Fruit fly (Drosophila melanogaster) whole organism, embryonic: Measurements from ENCODE around the gene CG11550.
A peak's percentile ranks its signal among the peaks of the same experiment; 100 is the strongest.

Experiments used
- ATbp ChIP-seq: fragments of 200-800 bp; sonication (Bioruptor generic); optimal IDR thresholded peaks from 2 replicates; lab custom pipeline; 2017; ENCODE audit warnings: missing biosample characterization, mild to moderate bottlenecking, missing genetic modification characterization, missing genetic modification reagents
- CG10267 ChIP-seq: fragments of 200-800 bp; sonication (Bioruptor generic); optimal IDR thresholded peaks from 2 replicates; lab custom pipeline; 2018; ENCODE audit warnings: missing biosample characterization, mild to moderate bottlenecking, missing genetic modification characterization, moderate library complexity
- CG10366 ChIP-seq: fragments of 200-800 bp; sonication (Bioruptor generic); IDR thresholded peaks from 2 replicates; pipeline ENCODE4 v1.3.6; 2022; ENCODE audit warnings: missing biosample characterization, missing genetic modification characterization
- CG10462 ChIP-seq: fragments of 200-800 bp; sonication (Bioruptor generic); optimal IDR thresholded peaks from 2 replicates; lab custom pipeline; 2016; ENCODE audit warnings: missing biosample characterization, missing genetic modification characterization
- CG11695 ChIP-seq: fragments of 200-800 bp; sonication (Bioruptor generic); IDR thresholded peaks from 3 replicates; pipeline ENCODE4 v1.3.6; 2022; ENCODE audit warnings: missing biosample characterization, missing genetic modification characterization
- CG12071 ChIP-seq: fragments of 200-800 bp; sonication (Bioruptor generic); optimal IDR thresholded peaks from 3 replicates; lab custom pipeline; 2018; ENCODE audit warnings: missing biosample characterization, mild to moderate bottlenecking, missing genetic modification characterization
- CG12155 ChIP-seq: fragments of 200-800 bp; sonication (Bioruptor generic); optimal IDR thresholded peaks from 3 replicates; lab custom pipeline; 2016; ENCODE audit warnings: missing biosample characterization, missing genetic modification characterization
- CG12659 ChIP-seq: fragments of 200-800 bp; sonication (Bioruptor generic); optimal IDR thresholded peaks from 3 replicates; lab custom pipeline; 2017; ENCODE audit warnings: mild to moderate bottlenecking, missing biosample characterization, missing genetic modification reagents, missing genetic modification characterization
- CG14014 ChIP-seq: fragments of 200-800 bp; sonication (Bioruptor generic); IDR thresholded peaks from 2 replicates; pipeline ENCODE4 v1.3.6; 2022; ENCODE audit warnings: missing biosample characterization, missing genetic modification characterization
- CG14860 ChIP-seq: fragments of 200-800 bp; sonication (Bioruptor generic); IDR thresholded peaks from 3 replicates; pipeline ENCODE4 v1.3.6; 2022; ENCODE audit warnings: missing biosample characterization, missing genetic modification characterization; ENCODE audit not compliant: partially characterized antibody
- CG14965 ChIP-seq: fragments of 200-800 bp; sonication (Bioruptor generic); optimal IDR thresholded peaks from 2 replicates; lab custom pipeline; 2016; ENCODE audit warnings: missing biosample characterization, missing genetic modification characterization, borderline replicate concordance
- CG15479 ChIP-seq: fragments of 200-800 bp; sonication (Bioruptor generic); optimal IDR thresholded peaks from 3 replicates; lab custom pipeline; 2019; ENCODE audit warnings: missing biosample characterization, mild to moderate bottlenecking, missing genetic modification characterization, moderate library complexity
- CG15514 ChIP-seq: fragments of 200-800 bp; sonication (Bioruptor generic); optimal IDR thresholded peaks from 3 replicates; lab custom pipeline; 2017; ENCODE audit warnings: missing biosample characterization, missing genetic modification characterization, mild to moderate bottlenecking, moderate library complexity, missing genetic modification reagents
- CG17802 ChIP-seq: fragments of 200-800 bp; sonication (Bioruptor generic); optimal IDR thresholded peaks from 2 replicates; lab custom pipeline; 2018; ENCODE audit warnings: missing biosample characterization, mild to moderate bottlenecking, missing genetic modification characterization, moderate library complexity
- CG18476 ChIP-seq: fragments of 200-800 bp; sonication (Bioruptor generic); optimal IDR thresholded peaks from 2 replicates; lab custom pipeline; 2016; ENCODE audit warnings: missing biosample characterization, mild to moderate bottlenecking, missing genetic modification characterization
- CG2889 ChIP-seq: fragments of 200-800 bp; sonication (Bioruptor generic); IDR thresholded peaks from 3 replicates; pipeline ENCODE4 v1.3.6; 2022; ENCODE audit warnings: missing biosample characterization, missing genetic modification characterization
- CG34224 ChIP-seq: fragments of 200-800 bp; sonication (Bioruptor generic); IDR thresholded peaks from 3 replicates; pipeline ENCODE4 v1.3.6; 2022; ENCODE audit warnings: missing biosample characterization, missing genetic modification characterization; ENCODE audit not compliant: partially characterized antibody
- CG4404 ChIP-seq: fragments of 200-800 bp; sonication (Bioruptor generic); IDR thresholded peaks from 2 replicates; pipeline ENCODE4 v1.3.6; 2022; ENCODE audit warnings: missing biosample characterization, missing genetic modification characterization
- CG6765 ChIP-seq: fragments of 200-800 bp; sonication (Bioruptor generic); optimal IDR thresholded peaks from 3 replicates; lab custom pipeline; 2017; ENCODE audit warnings: missing biosample characterization, mild to moderate bottlenecking, missing genetic modification characterization
- CG8359 ChIP-seq: fragments of 200-800 bp; sonication (Bioruptor generic); optimal IDR thresholded peaks from 2 replicates; lab custom pipeline; 2017; ENCODE audit warnings: missing biosample characterization, mild to moderate bottlenecking, missing genetic modification characterization, borderline replicate concordance
- D19A ChIP-seq: fragments of 200-800 bp; optimal IDR thresholded peaks from 3 replicates; lab custom pipeline; 2019; ENCODE audit warnings: missing biosample characterization, mild to moderate bottlenecking, missing genetic modification characterization, moderate library complexity
- Deaf1 ChIP-seq: fragments of 200-800 bp; optimal IDR thresholded peaks from 3 replicates; lab custom pipeline; 2019; ENCODE audit warnings: missing biosample characterization, mild to moderate bottlenecking, missing genetic modification characterization, moderate library complexity
- Dek ChIP-seq: fragments of 200-800 bp; sonication (Bioruptor generic); optimal IDR thresholded peaks from 3 replicates; lab custom pipeline; 2019; ENCODE audit warnings: missing biosample characterization, mild to moderate bottlenecking, missing genetic modification characterization, moderate library complexity
- Doc2 ChIP-seq: fragments of 200-800 bp; sonication (Bioruptor generic); IDR thresholded peaks from 2 replicates; pipeline ENCODE4 v1.3.6; 2022; ENCODE audit warnings: missing biosample characterization, missing genetic modification characterization
- Hmr ChIP-seq: fragments of 200-800 bp; sonication (Bioruptor generic); optimal IDR thresholded peaks from 3 replicates; lab custom pipeline; 2017; ENCODE audit warnings: mild to moderate bottlenecking, missing biosample characterization, missing genetic modification reagents, missing genetic modification characterization
- Hr39 ChIP-seq: fragments of >200 bp; optimal IDR thresholded peaks from 2 replicates; lab custom pipeline; 2017
- MBD-R2 ChIP-seq: fragments of 200-800 bp; sonication (Bioruptor generic); IDR thresholded peaks from 2 replicates; pipeline ENCODE4 v1.3.6; 2022; ENCODE audit warnings: missing biosample characterization, missing genetic modification characterization
- Rfx ChIP-seq: fragments of 200-800 bp; sonication (Bioruptor generic); IDR thresholded peaks from 2 replicates; pipeline ENCODE4 v1.3.6; 2022; ENCODE audit warnings: missing biosample characterization, missing genetic modification characterization
- ap ChIP-seq: fragments of 200-800 bp; sonication (Bioruptor generic); IDR thresholded peaks from 2 replicates; pipeline ENCODE4 v1.3.6; 2022; ENCODE audit warnings: missing biosample characterization, missing genetic modification characterization
- bigmax ChIP-seq: fragments of 200-800 bp; sonication (Bioruptor generic); optimal IDR thresholded peaks from 2 replicates; lab custom pipeline; 2018; ENCODE audit warnings: missing biosample characterization, mild to moderate bottlenecking, missing genetic modification characterization
- bowl ChIP-seq: fragments of 200-800 bp; sonication (Bioruptor generic); IDR thresholded peaks from 2 replicates; pipeline ENCODE4 v1.3.6; 2022; ENCODE audit warnings: missing biosample characterization, missing genetic modification characterization
- btn ChIP-seq: fragments of 200-800 bp; sonication (Bioruptor generic); optimal IDR thresholded peaks from 2 replicates; lab custom pipeline; 2016; ENCODE audit warnings: missing biosample characterization, missing genetic modification characterization
- chinmo ChIP-seq: fragments of 200-800 bp; sonication (Bioruptor generic); IDR thresholded peaks from 4 replicates; pipeline ENCODE4 v1.3.6; 2022; ENCODE audit warnings: missing biosample characterization, missing genetic modification characterization; ENCODE audit not compliant: partially characterized antibody
- ci ChIP-seq: fragments of 200-800 bp; sonication (Bioruptor generic); IDR thresholded peaks from 3 replicates; pipeline ENCODE4 v1.3.6; 2022; ENCODE audit warnings: missing biosample characterization, missing genetic modification characterization
- crol ChIP-seq: fragments of 200-800 bp; sonication (Bioruptor generic); IDR thresholded peaks from 2 replicates; pipeline ENCODE4 v1.3.6; 2022; ENCODE audit warnings: missing biosample characterization, missing genetic modification characterization
- fd102C ChIP-seq: fragments of 200-800 bp; sonication (Bioruptor generic); optimal IDR thresholded peaks from 2 replicates; lab custom pipeline; 2018; ENCODE audit warnings: missing biosample characterization, mild to moderate bottlenecking, missing genetic modification characterization, moderate library complexity
- gsb ChIP-seq: fragments of 200-800 bp; sonication (Bioruptor generic); IDR thresholded peaks from 2 replicates; pipeline ENCODE4 v1.3.6; 2022; ENCODE audit warnings: missing biosample characterization, missing genetic modification characterization
- ind ChIP-seq: fragments of 200-800 bp; sonication (Bioruptor generic); optimal IDR thresholded peaks from 3 replicates; lab custom pipeline; 2016; ENCODE audit warnings: missing biosample characterization, missing genetic modification characterization
- jing ChIP-seq: fragments of 200-800 bp; sonication (Bioruptor generic); optimal IDR thresholded peaks from 2 replicates; lab custom pipeline; 2018; ENCODE audit warnings: missing biosample characterization, mild to moderate bottlenecking, missing genetic modification characterization
- kni ChIP-seq: fragments of 200-800 bp; sonication (Bioruptor generic); optimal IDR thresholded peaks from 3 replicates; lab custom pipeline; 2017; ENCODE audit warnings: mild to moderate bottlenecking, missing biosample characterization, missing genetic modification reagents, missing genetic modification characterization
- nerfin-1 ChIP-seq: fragments of 200-800 bp; sonication (Bioruptor generic); optimal IDR thresholded peaks from 3 replicates; lab custom pipeline; 2019; ENCODE audit warnings: missing biosample characterization, mild to moderate bottlenecking, missing genetic modification characterization, moderate library complexity
- pho ChIP-seq: fragments of 200-800 bp; sonication (Bioruptor generic); optimal IDR thresholded peaks from 2 replicates; lab custom pipeline; 2016; ENCODE audit warnings: missing biosample characterization, missing genetic modification characterization
- sd ChIP-seq: fragments of 200-800 bp; sonication (Bioruptor generic); optimal IDR thresholded peaks from 3 replicates; lab custom pipeline; 2018; ENCODE audit warnings: missing biosample characterization, mild to moderate bottlenecking, missing genetic modification characterization, moderate library complexity
- sqz ChIP-seq: fragments of 200-800 bp; sonication (Bioruptor generic); optimal IDR thresholded peaks from 3 replicates; lab custom pipeline; 2018; ENCODE audit warnings: missing biosample characterization, mild to moderate bottlenecking, missing genetic modification characterization
- tio ChIP-seq: fragments of 200-800 bp; sonication (Bioruptor generic); optimal IDR thresholded peaks from 2 replicates; lab custom pipeline; 2017; ENCODE audit warnings: missing biosample characterization, missing genetic modification characterization, inconsistent platforms
- tll ChIP-seq, 2 experiments: fragments of 200-800 bp in 1 of 2; fragments of >200 bp in 1 of 2; sonication (Bioruptor generic) in 1 of 2; optimal IDR thresholded peaks; 2 replicates each; lab custom pipeline; 2017 to 2019; ENCODE audit warnings: missing biosample characterization in 2 of 2, missing genetic modification characterization in 2 of 2, mild to moderate bottlenecking in 1 of 2, moderate library complexity in 1 of 2
- trem ChIP-seq: fragments of 200-800 bp; optimal IDR thresholded peaks from 3 replicates; lab custom pipeline; 2019; ENCODE audit warnings: missing biosample characterization, mild to moderate bottlenecking, missing genetic modification characterization, moderate library complexity
- unc-4 ChIP-seq: fragments of 200-800 bp; sonication (Bioruptor generic); IDR thresholded peaks from 2 replicates; pipeline ENCODE4 v1.3.6; 2022; ENCODE audit warnings: missing biosample characterization, missing genetic modification characterization; ENCODE audit not compliant: partially characterized antibody
- vvl ChIP-seq: fragments of 200-800 bp; sonication (Bioruptor generic); IDR thresholded peaks from 2 replicates; pipeline ENCODE4 v1.3.6; 2022; ENCODE audit warnings: missing biosample characterization, missing genetic modification characterization
- zen ChIP-seq: fragments of 200-800 bp; sonication (Bioruptor generic); optimal IDR thresholded peaks from 3 replicates; lab custom pipeline; 2018; ENCODE audit warnings: missing biosample characterization, mild to moderate bottlenecking, missing genetic modification characterization, moderate library complexity

CG11550 gene

dm6 chr3R:31721958-31722357, 42.3 kb upstream of the CG11550 start (continued):
- TF ChIP-seq crol (GFP tag; lab: Robert Waterston, UW) (peak; percentile 92), sqz (GFP tag; lab: Kevin White, UChicago) (peak; percentile 63), D19A (tag; lab: Kevin White, UChicago) (no peak), CG17802 (tag; lab: Kevin White, UChicago) (no peak), pho (GFP tag; lab: Kevin White, UChicago) (no peak), trem (tag; lab: Kevin White, UChicago) (no peak), bigmax (GFP tag; lab: Kevin White, UChicago) (no peak), Dek (tag; lab: Kevin White, UChicago) (no peak), Hr39 (lab: Kevin White, UChicago) (no peak), CG14860 (0 out of 3 replicates have a peak, but pooled peaks have one; percentile 28), CG8359 (no peak), gsb (GFP tag; lab: Robert Waterston, UW) (no peak), chinmo (GFP tag; lab: Robert Waterston, UW) (peak; percentile 77; the same call in 1 of the 4 replicates), MBD-R2 (GFP tag; lab: Robert Waterston, UW) (peak; percentile 26; the same call in 1 of the 2 replicates), btn (GFP tag; lab: Kevin White, UChicago) (no peak), vvl (no peak), tio (GFP tag; lab: Kevin White, UChicago) (no peak), CG14014 (GFP tag; lab: Robert Waterston, UW) (no peak), ind (GFP tag; lab: Kevin White, UChicago) (no peak), tll (GFP tag; optimal IDR thresholded peaks at IDR 0.05; lab: Kevin White, UChicago) (no peak), fd102C (GFP tag; lab: Kevin White, UChicago) (no peak), Rfx (peak; percentile 40), ci (peak; percentile 37; the same call in 1 of the 3 replicates), CG12071 (GFP tag; lab: Kevin White, UChicago) (peak; percentile 8), bowl (GFP tag; lab: Robert Waterston, UW) (no peak), CG14965 (GFP tag; lab: Kevin White, UChicago) (no peak), unc-4 (GFP tag; lab: Robert Waterston, UW) (no peak), ATbp (peak; percentile 32), CG11695 (0 out of 3 replicates have a peak, but pooled peaks have one; percentile 29), kni (GFP tag; lab: Kevin White, UChicago) (peak; percentile 52), zen (no peak), Deaf1 (tag; lab: Kevin White, UChicago) (no peak), CG12155 (no peak), sd (tag; lab: Kevin White, UChicago) (peak; percentile 54), CG12659 (GFP tag; lab: Kevin White, UChicago) (peak; percentile 16), CG10267 (tag; lab: Kevin White, UChicago) (no peak), CG10462 (GFP tag; lab: Kevin White, UChicago) (no peak), CG15479 (GFP tag; lab: Kevin White, UChicago) (no peak), CG6765 (GFP tag; lab: Kevin White, UChicago) (no peak), CG15514 (GFP tag; lab: Kevin White, UChicago) (peak; percentile 25), nerfin-1 (tag; lab: Kevin White, UChicago) (no peak), CG34224 (GFP tag; lab: Robert Waterston, UW) (peak; percentile 27; the same call in 1 of the 3 replicates), jing (GFP tag; lab: Kevin White, UChicago) (no peak), Hmr (GFP tag; lab: Kevin White, UChicago) (peak; percentile 41), Doc2 (GFP tag; lab: Robert Waterston, UW) (no peak), CG18476 (GFP tag; lab: Kevin White, UChicago) (no peak), CG10366 (no peak), ap (GFP tag; lab: Robert Waterston, UW) (no peak), CG2889 (GFP tag; lab: Robert Waterston, UW) (no peak), CG4404 (GFP tag; lab: Robert Waterston, UW) (no peak)
